Worm (Caenorhabditis elegans) whole organism, early embryonic: ENCODE data around the gene alh-2.

Source experiments
- B0310.2 ChIP-seq: sonication (generic microtip); optimal IDR thresholded peaks from 2 replicates; lab custom pipeline; 2016; ENCODE audit warnings: mild to moderate bottlenecking, missing genetic modification characterization, missing compliant biosample characterization
- ceh-13 ChIP-seq: fragments of 200-800 bp; sonication (Bioruptor generic); optimal IDR thresholded peaks from 2 replicates; lab custom pipeline; 2018; ENCODE audit warnings: mild to moderate bottlenecking, missing genetic modification characterization, missing compliant biosample characterization
- ets-7 ChIP-seq: sonication (generic microtip); optimal IDR thresholded peaks from 2 replicates; lab custom pipeline; 2016; ENCODE audit warnings: missing genotype, missing genetic modification characterization, missing compliant biosample characterization
- hmbx-1 ChIP-seq: sonication (generic microtip); optimal IDR thresholded peaks from 2 replicates; lab custom pipeline; 2016; ENCODE audit warnings: mild to moderate bottlenecking, missing genetic modification characterization, missing compliant biosample characterization
- tbx-37 ChIP-seq: fragments of 200-800 bp; sonication (Bioruptor generic); conservative IDR thresholded peaks from 2 replicates; pipeline ENCODE4 v1.3.6; 2022; ENCODE audit warnings: missing genetic modification reagents, missing genetic modification characterization, missing compliant biosample characterization
- tra-4 ChIP-seq: sonication (generic microtip); optimal IDR thresholded peaks from 2 replicates; lab custom pipeline; 2017; ENCODE audit warnings: missing genetic modification characterization, missing compliant biosample characterization

- no peak for TF ChIP-seq hmbx-1 (tag; lab: Kevin White, UChicago)
- no peak for TF ChIP-seq ets-7
- no peak for TF ChIP-seq ceh-13 (GFP tag; lab: Kevin White, UChicago)
- no peak for TF ChIP-seq tra-4 (tag; lab: Kevin White, UChicago)
- no peak for TF ChIP-seq B0310.2
- TF ChIP-seq tbx-37 (GFP tag; lab: Robert Waterston, UW) = no peak
Observed at ce11 chrV:1642768-1643167, 1.2 kb upstream of the alh-2 start.
